1 fruit fly cellular context compared by ENCODE assay signal in genomic region chr3L:12078551-12079318, dm6.
TF ChIP-seq lines count a peak whose summit lies in the region.

No protein-coding gene starts in this region.

TF ChIP-seq in whole organism, embryonic, 481 proteins besides CTCF, POLR2A, EP300 and RAD21 (continued from another document and continues in another):
- TF ChIP-seq CG10431 (GFP tag; optimal IDR thresholded peaks at IDR 0.05; lab: Kevin White, UChicago) (peak; percentile 62), CG31365 (tag; optimal IDR thresholded peaks at IDR 0.05; lab: Kevin White, UChicago) (no peak), psq (GFP tag; optimal IDR thresholded peaks at IDR 0.05; lab: Kevin White, UChicago) (no peak), CG15601 (tag; optimal IDR thresholded peaks at IDR 0.05; lab: Kevin White, UChicago) (peak; percentile 70), CG12071 (GFP tag; optimal IDR thresholded peaks at IDR 0.05; lab: Kevin White, UChicago) (peak; percentile 35), Hr78 (GFP tag; optimal IDR thresholded peaks at IDR 0.05; lab: Kevin White, UChicago) (peak in 1 of 2 experiments; percentile 0), Bgb (GFP tag; IDR thresholded peaks at IDR 0.05; lab: Robert Waterston, UW; ENCODE audit: partially characterized antibody) (no peak), Antp (GFP tag; optimal IDR thresholded peaks at IDR 0.05; lab: Kevin White, UChicago) (no peak), Xbp1 (GFP tag; optimal IDR thresholded peaks at IDR 0.05; lab: Kevin White, UChicago) (no peak), pfk (GFP tag; optimal IDR thresholded peaks at IDR 0.05; lab: Kevin White, UChicago) (no peak), grn (GFP tag; optimal IDR thresholded peaks at IDR 0.05; lab: Kevin White, UChicago) (peak; percentile 39), bsh (GFP tag; optimal IDR thresholded peaks at IDR 0.05; lab: Kevin White, UChicago) (peak in 1 of 2 experiments; percentile 2), CG10321 (GFP tag; IDR thresholded peaks at IDR 0.05; lab: Robert Waterston, UW) (no peak), CG6254 (GFP tag; optimal IDR thresholded peaks at IDR 0.05; lab: Kevin White, UChicago) (peak; percentile 33), jumu (GFP tag; optimal IDR thresholded peaks at IDR 0.05; lab: Kevin White, UChicago) (no peak), CG1647 (GFP tag; optimal IDR thresholded peaks at IDR 0.05; lab: Kevin White, UChicago) (no peak), gsb (GFP tag; IDR thresholded peaks at IDR 0.05; lab: Robert Waterston, UW) (no peak), CG1529 (GFP tag; optimal IDR thresholded peaks at IDR 0.05; lab: Kevin White, UChicago) (peak; percentile 4), CG18599 (GFP tag; optimal IDR thresholded peaks at IDR 0.05; lab: Kevin White, UChicago) (peak; percentile 16), Aef1 (GFP tag; IDR thresholded peaks at IDR 0.05; lab: Robert Waterston, UW) (no peak), Dll (GFP tag; IDR thresholded peaks at IDR 0.05; lab: Robert Waterston, UW; ENCODE audit: partially characterized antibody) (no peak), crol (GFP tag; IDR thresholded peaks at IDR 0.05; lab: Robert Waterston, UW) (no peak), CG10979 (tag; optimal IDR thresholded peaks at IDR 0.05; lab: Kevin White, UChicago) (peak; percentile 6), ERR (GFP tag; optimal IDR thresholded peaks at IDR 0.05; lab: Kevin White, UChicago) (no peak), gcm2 (GFP tag; optimal IDR thresholded peaks at IDR 0.05; lab: Kevin White, UChicago) (no peak), Sry-β (GFP tag; optimal IDR thresholded peaks at IDR 0.05; lab: Kevin White, UChicago) (no peak), tgo (GFP tag; IDR thresholded peaks at IDR 0.05; lab: Robert Waterston, UW) (no peak), CG4617 (GFP tag; optimal IDR thresholded peaks at IDR 0.05; lab: Kevin White, UChicago; ENCODE audit: borderline replicate concordance) (no peak), pan (optimal IDR thresholded peaks at IDR 0.05; lab: Kevin White, UChicago) (no peak), pan (GFP tag; optimal IDR thresholded peaks at IDR 0.05 in 1 of 2, IDR thresholded peaks at IDR 0.05 in 1 of 2) (no peak), CG14860 (GFP tag; IDR thresholded peaks at IDR 0.05; lab: Robert Waterston, UW; ENCODE audit: partially characterized antibody) (no peak), grau (tag; optimal IDR thresholded peaks at IDR 0.05; lab: Kevin White, UChicago) (no peak), vfl (GFP tag; optimal IDR thresholded peaks at IDR 0.05; lab: Kevin White, UChicago) (no peak), cwo (GFP tag; optimal IDR thresholded peaks at IDR 0.05; lab: Kevin White, UChicago) (no peak), sens (GFP tag; lab: Kevin White, UChicago) (peak; percentile 16), CG13287 (GFP tag; IDR thresholded peaks at IDR 0.05; lab: Robert Waterston, UW; ENCODE audit: partially characterized antibody) (no peak), CG4328 (GFP tag; optimal IDR thresholded peaks at IDR 0.05; lab: Kevin White, UChicago) (no peak), exex (tag; optimal IDR thresholded peaks at IDR 0.05; lab: Kevin White, UChicago) (peak; percentile 24), Hr3 (GFP tag; optimal IDR thresholded peaks at IDR 0.05; lab: Kevin White, UChicago) (no peak), CG17361 (GFP tag; IDR thresholded peaks at IDR 0.05; lab: Robert Waterston, UW) (0 out of 3 replicates have a peak, but pooled peaks have one; percentile 12), CG9817 (tag; optimal IDR thresholded peaks at IDR 0.05; lab: Kevin White, UChicago) (peak; percentile 2), Neu2 (GFP tag; optimal IDR thresholded peaks at IDR 0.05; lab: Kevin White, UChicago; ENCODE audit: borderline replicate concordance) (no peak), caup (GFP tag; optimal IDR thresholded peaks at IDR 0.05; lab: Kevin White, UChicago; ENCODE audit: severe bottlenecking) (peak; percentile 39), chif (GFP tag; optimal IDR thresholded peaks at IDR 0.05; lab: Kevin White, UChicago) (no peak), kni (GFP tag; optimal IDR thresholded peaks at IDR 0.05; lab: Kevin White, UChicago) (peak; percentile 89), maf-S (GFP tag; optimal IDR thresholded peaks at IDR 0.05; lab: Kevin White, UChicago) (no peak), CG18262 (tag; optimal IDR thresholded peaks at IDR 0.05; lab: Kevin White, UChicago) (no peak), repo (GFP tag; optimal IDR thresholded peaks at IDR 0.05; lab: Kevin White, UChicago) (no peak), Lim3 (GFP tag; IDR thresholded peaks at IDR 0.05; lab: Robert Waterston, UW) (no peak), chm (GFP tag; IDR thresholded peaks at IDR 0.05; lab: Robert Waterston, UW) (no peak), CG6175 (GFP tag; IDR thresholded peaks at IDR 0.05; lab: Robert Waterston, UW) (no peak), sc (optimal IDR thresholded peaks at IDR 0.05; lab: Kevin White, UChicago) (no peak), sc (GFP tag; optimal IDR thresholded peaks at IDR 0.05; lab: Kevin White, UChicago) (no peak), Kr (GFP tag; optimal IDR thresholded peaks at IDR 0.05; lab: Kevin White, UChicago) (peak; percentile 19), CG11398 (GFP tag; optimal IDR thresholded peaks at IDR 0.05; lab: Kevin White, UChicago) (no peak), CG30020 (tag; optimal IDR thresholded peaks at IDR 0.05; lab: Kevin White, UChicago) (no peak), Taf1 (GFP tag; IDR thresholded peaks at IDR 0.05; lab: Robert Waterston, UW) (no peak), Rfx (GFP tag; IDR thresholded peaks at IDR 0.05; lab: Robert Waterston, UW) (0 out of 2 replicates have a peak, but pooled peaks have one; percentile 18), BtbVII (GFP tag; optimal IDR thresholded peaks at IDR 0.05; lab: Kevin White, UChicago) (peak; percentile 43), chn (GFP tag; optimal IDR thresholded peaks at IDR 0.05; lab: Kevin White, UChicago) (no peak), CG6791 (GFP tag; IDR thresholded peaks at IDR 0.05; lab: Robert Waterston, UW; ENCODE audit: partially characterized antibody) (no peak), CG7987 (GFP tag; optimal IDR thresholded peaks at IDR 0.05; lab: Kevin White, UChicago) (no peak), pros (GFP tag; optimal IDR thresholded peaks at IDR 0.05; lab: Kevin White, UChicago) (peak; percentile 89), CG5245 (GFP tag; optimal IDR thresholded peaks at IDR 0.05; lab: Kevin White, UChicago) (no peak), Awh (GFP tag; IDR thresholded peaks at IDR 0.05; lab: Robert Waterston, UW) (0 out of 2 replicates have a peak, but pooled peaks have one; percentile 39), ranshi (GFP tag; IDR thresholded peaks at IDR 0.05; lab: Robert Waterston, UW) (no peak), z (GFP tag; IDR thresholded peaks at IDR 0.05; lab: Robert Waterston, UW) (no peak), Nf-YB (GFP tag; optimal IDR thresholded peaks at IDR 0.05; lab: Kevin White, UChicago) (no peak), CG3407 (GFP tag; optimal IDR thresholded peaks at IDR 0.05; lab: Kevin White, UChicago) (no peak), CG17359 (tag; optimal IDR thresholded peaks at IDR 0.05; lab: Kevin White, UChicago) (peak; percentile 6), CG11085 (GFP tag; IDR thresholded peaks at IDR 0.05; lab: Robert Waterston, UW) (no peak), gcm (GFP tag; optimal IDR thresholded peaks at IDR 0.05; lab: Kevin White, UChicago) (no peak), CG17912 (GFP tag; optimal IDR thresholded peaks at IDR 0.05; lab: Kevin White, UChicago) (no peak), Dip2 (GFP tag; IDR thresholded peaks at IDR 0.05; lab: Robert Waterston, UW) (no peak), CG7839 (tag; optimal IDR thresholded peaks at IDR 0.05; lab: Kevin White, UChicago) (peak; percentile 17), Vsx1 (GFP tag; optimal IDR thresholded peaks at IDR 0.05; lab: Kevin White, UChicago) (peak; percentile 72), Lpt (GFP tag; optimal IDR thresholded peaks at IDR 0.05; lab: Kevin White, UChicago) (no peak), hbn (GFP tag; IDR thresholded peaks at IDR 0.05; lab: Robert Waterston, UW; ENCODE audit: partially characterized antibody) (no peak), CG11723 (GFP tag; optimal IDR thresholded peaks at IDR 0.05; lab: Kevin White, UChicago) (no peak), onecut (GFP tag; IDR thresholded peaks at IDR 0.05; lab: Robert Waterston, UW) (no peak), nerfin-1 (tag; optimal IDR thresholded peaks at IDR 0.05; lab: Kevin White, UChicago) (peak; percentile 22), Dip3 (GFP tag; optimal IDR thresholded peaks at IDR 0.05; lab: Kevin White, UChicago) (no peak), zen2 (GFP tag; IDR thresholded peaks at IDR 0.05; lab: Robert Waterston, UW; ENCODE audit: partially characterized antibody) (no peak), sim (GFP tag; IDR thresholded peaks at IDR 0.05; lab: Robert Waterston, UW) (no peak), CG6813 (GFP tag; optimal IDR thresholded peaks at IDR 0.05; lab: Kevin White, UChicago) (peak; percentile 23), NC2α (GFP tag; optimal IDR thresholded peaks at IDR 0.05; lab: Kevin White, UChicago) (no peak), CG14965 (GFP tag; optimal IDR thresholded peaks at IDR 0.05; lab: Kevin White, UChicago; ENCODE audit: borderline replicate concordance) (no peak), B-H1 (GFP tag; IDR thresholded peaks at IDR 0.05; lab: Robert Waterston, UW) (no peak), CG7372 (GFP tag; IDR thresholded peaks at IDR 0.05; lab: Robert Waterston, UW) (no peak), CG13296 (GFP tag; optimal IDR thresholded peaks at IDR 0.05; lab: Kevin White, UChicago) (peak; percentile 31), Nf-YC (tag; optimal IDR thresholded peaks at IDR 0.05; lab: Kevin White, UChicago) (peak; percentile 4), CG16779 (GFP tag; IDR thresholded peaks at IDR 0.05; lab: Robert Waterston, UW) (no peak), bcd (GFP tag; optimal IDR thresholded peaks at IDR 0.05; lab: Kevin White, UChicago) (no peak), ATbp (GFP tag; optimal IDR thresholded peaks at IDR 0.05; lab: Kevin White, UChicago) (peak; percentile 61), Asciz (GFP tag; optimal IDR thresholded peaks at IDR 0.05; lab: Kevin White, UChicago) (peak; percentile 0), CG8281 (tag; optimal IDR thresholded peaks at IDR 0.05; lab: Kevin White, UChicago) (peak; percentile 65), fd3F (GFP tag; optimal IDR thresholded peaks at IDR 0.05; lab: Kevin White, UChicago) (no peak), CG2116 (GFP tag; optimal IDR thresholded peaks at IDR 0.05; lab: Kevin White, UChicago) (no peak), pnt (GFP tag; optimal IDR thresholded peaks at IDR 0.05; lab: Kevin White, UChicago) (no peak), CG2889 (GFP tag; IDR thresholded peaks at IDR 0.05; lab: Robert Waterston, UW) (no peak), Dfd (GFP tag; optimal IDR thresholded peaks at IDR 0.05; lab: Kevin White, UChicago) (no peak), Drgx (GFP tag; IDR thresholded peaks at IDR 0.05; lab: Robert Waterston, UW) (no peak), vvl (GFP tag; IDR thresholded peaks at IDR 0.05; lab: Robert Waterston, UW) (no peak), lola (GFP tag; optimal IDR thresholded peaks at IDR 0.05; lab: Kevin White, UChicago) (peak in 1 of 3 experiments; percentile 5), Doc3 (GFP tag; IDR thresholded peaks at IDR 0.05; lab: Robert Waterston, UW; ENCODE audit: partially characterized antibody) (no peak), CG7745 (tag; optimal IDR thresholded peaks at IDR 0.05; lab: Kevin White, UChicago) (peak; percentile 34), CG10462 (GFP tag; optimal IDR thresholded peaks at IDR 0.05; lab: Kevin White, UChicago) (no peak), org-1 (GFP tag; optimal IDR thresholded peaks at IDR 0.05; lab: Kevin White, UChicago) (no peak), CG14050 (GFP tag; IDR thresholded peaks at IDR 0.05; lab: Robert Waterston, UW) (no peak), fd96Cb (tag; optimal IDR thresholded peaks at IDR 0.05; lab: Kevin White, UChicago) (no peak), yki (optimal IDR thresholded peaks at IDR 0.05; lab: Kevin White, UChicago) (no peak), CG17612 (GFP tag; IDR thresholded peaks at IDR 0.05; lab: Robert Waterston, UW) (no peak), HmgD (GFP tag; optimal IDR thresholded peaks at IDR 0.05; lab: Kevin White, UChicago) (no peak), HLH4C (GFP tag; IDR thresholded peaks at IDR 0.05; lab: Robert Waterston, UW; ENCODE audit: partially characterized antibody) (no peak), ewg (GFP tag; optimal IDR thresholded peaks at IDR 0.05; lab: Kevin White, UChicago) (no peak), bowl (GFP tag; IDR thresholded peaks at IDR 0.05; lab: Robert Waterston, UW) (no peak), tin (GFP tag; optimal IDR thresholded peaks at IDR 0.05; lab: Kevin White, UChicago) (no peak), CG12299 (tag; optimal IDR thresholded peaks at IDR 0.05; lab: Kevin White, UChicago) (no peak), D19A (tag; optimal IDR thresholded peaks at IDR 0.05; lab: Kevin White, UChicago) (peak; percentile 9), fd64A (GFP tag; optimal IDR thresholded peaks at IDR 0.05; lab: Kevin White, UChicago) (peak; percentile 53), slp2 (GFP tag; optimal IDR thresholded peaks at IDR 0.05; lab: Kevin White, UChicago) (no peak), CG8089 (GFP tag; optimal IDR thresholded peaks at IDR 0.05; lab: Kevin White, UChicago) (no peak), CG4820 (GFP tag; optimal IDR thresholded peaks at IDR 0.05; lab: Kevin White, UChicago) (no peak), gro (GFP tag; optimal IDR thresholded peaks at IDR 0.05; lab: Kevin White, UChicago) (peak; percentile 1), CG9727 (GFP tag; optimal IDR thresholded peaks at IDR 0.05; lab: Kevin White, UChicago) (peak; percentile 23), CG4404 (GFP tag; IDR thresholded peaks at IDR 0.05; lab: Robert Waterston, UW) (no peak), CG31441 (GFP tag; IDR thresholded peaks at IDR 0.05; lab: Robert Waterston, UW) (0 out of 2 replicates have a peak, but pooled peaks have one; percentile 11), Ssrp (tag; optimal IDR thresholded peaks at IDR 0.05; lab: Kevin White, UChicago) (no peak), CG32767 (GFP tag; IDR thresholded peaks at IDR 0.05; lab: Robert Waterston, UW) (no peak), CG8924 (tag; optimal IDR thresholded peaks at IDR 0.05; lab: Kevin White, UChicago) (peak; percentile 26), Hr51 (GFP tag; optimal IDR thresholded peaks at IDR 0.05; lab: Kevin White, UChicago) (peak in 1 of 2 experiments; percentile 22), slbo (GFP tag; IDR thresholded peaks at IDR 0.05; lab: Robert Waterston, UW) (0 out of 2 replicates have a peak, but pooled peaks have one; percentile 12), Atf3 (GFP tag; optimal IDR thresholded peaks at IDR 0.05; lab: Kevin White, UChicago) (no peak), eve (GFP tag; optimal IDR thresholded peaks at IDR 0.05; lab: Kevin White, UChicago) (peak in 1 of 2 experiments; percentile 46), Ptx1 (GFP tag; IDR thresholded peaks at IDR 0.05; lab: Robert Waterston, UW) (no peak)
